Fruit fly (Drosophila melanogaster): Measurements from ENCODE around the gene nau.

- TF ChIP-seq CG8119 (GFP tag; IDR thresholded peaks at IDR 0.05) (no peak), svp (GFP tag) (no peak), CG6808 (GFP tag; optimal IDR thresholded peaks at IDR 0.05) (no peak), Blimp-1 (GFP tag; optimal IDR thresholded peaks at IDR 0.05) (no peak), Ets21C (GFP tag; optimal IDR thresholded peaks at IDR 0.05) (no peak), esn (GFP tag; optimal IDR thresholded peaks at IDR 0.05) (no peak), Hr39 (GFP tag; optimal IDR thresholded peaks at IDR 0.05) (no peak), net (GFP tag; optimal IDR thresholded peaks at IDR 0.05) (no peak), CG7368 (GFP tag; optimal IDR thresholded peaks at IDR 0.05) (no peak), CG16779 (tag; optimal IDR thresholded peaks at IDR 0.05) (no peak), topi (GFP tag; optimal IDR thresholded peaks at IDR 0.05) (no peak)
These were observed 15.6 kb upstream of the nau start for dm6 chr3R:23733771-23734170.
